Fruit fly (Drosophila melanogaster) whole organism, wandering third instar larva: ENCODE measurements around the gene dpy.

ENCODE experiments used
- Abd-B ChIP-seq: fragments of >200 bp; optimal IDR thresholded peaks from 2 replicates; lab custom pipeline; 2017; ENCODE audit warnings: missing biosample characterization, missing genetic modification characterization
- CG32264 ChIP-seq: fragments of 200-800 bp; sonication (Bioruptor generic); optimal IDR thresholded peaks from 2 replicates; lab custom pipeline; 2016; ENCODE audit warnings: missing biosample characterization, missing genetic modification characterization
- CG9705 ChIP-seq: fragments of 200-800 bp; sonication (Bioruptor generic); optimal IDR thresholded peaks from 2 replicates; lab custom pipeline; 2018; ENCODE audit warnings: missing biosample characterization, mild to moderate bottlenecking, missing genetic modification characterization
- CrebA ChIP-seq: fragments of 200-800 bp; sonication (Bioruptor generic); optimal IDR thresholded peaks from 2 replicates; lab custom pipeline; 2016; ENCODE audit warnings: missing biosample characterization, mild to moderate bottlenecking, missing genetic modification characterization, borderline replicate concordance
- Dfd ChIP-seq: fragments of >200 bp; optimal IDR thresholded peaks from 2 replicates; lab custom pipeline; 2017; ENCODE audit warnings: missing biosample characterization, missing genetic modification characterization
- Dif ChIP-seq: fragments of 200-275, 200-300 bp; sonication (Bioruptor generic); optimal IDR thresholded peaks from 2 replicates; lab custom pipeline; 2018; ENCODE audit warnings: missing biosample characterization, missing genetic modification characterization; ENCODE audit not compliant: partially characterized antibody
- GATAd ChIP-seq: sonication (Bioruptor generic); optimal IDR thresholded peaks from 2 replicates; lab custom pipeline; 2016; ENCODE audit warnings: missing biosample characterization, missing genetic modification characterization
- HLH106 ChIP-seq: fragments of 200-800 bp; optimal IDR thresholded peaks from 3 replicates; lab custom pipeline; 2019; ENCODE audit warnings: missing biosample characterization, mild to moderate bottlenecking, missing genetic modification characterization, moderate library complexity
- Hnf4 ChIP-seq: fragments of 200-800 bp; sonication (Bioruptor generic); optimal IDR thresholded peaks from 2 replicates; lab custom pipeline; 2016; ENCODE audit warnings: missing biosample characterization, mild to moderate bottlenecking, missing genetic modification characterization
- Hr78 ChIP-seq: fragments of >200 bp; optimal IDR thresholded peaks from 2 replicates; lab custom pipeline; 2017; ENCODE audit warnings: missing biosample characterization, missing genetic modification characterization
- Hr83 ChIP-seq: fragments of 200-300 bp; sonication (Bioruptor generic); optimal IDR thresholded peaks from 2 replicates; lab custom pipeline; 2016; ENCODE audit warnings: missing biosample characterization, mild to moderate bottlenecking, missing genetic modification characterization, moderate library complexity; ENCODE audit not compliant: poor library complexity, severe bottlenecking
- Jra ChIP-seq: sonication (Bioruptor generic); optimal IDR thresholded peaks from 2 replicates; lab custom pipeline; 2016; ENCODE audit warnings: missing biosample characterization, missing genetic modification characterization
- Mio ChIP-seq: sonication (Bioruptor generic); optimal IDR thresholded peaks from 2 replicates; lab custom pipeline; 2016; ENCODE audit warnings: missing biosample characterization, missing genetic modification characterization
- Myc ChIP-seq: fragments of >200 bp; optimal IDR thresholded peaks from 2 replicates; lab custom pipeline; 2017
- N ChIP-seq: fragments of >200 bp; optimal IDR thresholded peaks from 2 replicates; lab custom pipeline; 2018; ENCODE audit warnings: missing biosample characterization, missing external identifiers, missing genetic modification characterization
- OdsH ChIP-seq: fragments of 200-800 bp; sonication (Bioruptor generic); optimal IDR thresholded peaks from 2 replicates; lab custom pipeline; 2016; ENCODE audit warnings: missing biosample characterization, mild to moderate bottlenecking, missing genetic modification characterization
- Rel ChIP-seq, 2 experiments: fragments of 200-800 bp; sonication (Bioruptor generic) in 1 of 2; optimal IDR thresholded peaks; 2 replicates in 1 of 2; 3 replicates in 1 of 2; lab custom pipeline; 2016 to 2019; ENCODE audit warnings: mild to moderate bottlenecking in 2 of 2, missing biosample characterization in 2 of 2, missing genetic modification characterization in 2 of 2, moderate library complexity in 1 of 2
- Sp1 ChIP-seq: fragments of 200-800 bp; sonication (Bioruptor generic); optimal IDR thresholded peaks from 3 replicates; lab custom pipeline; 2019; ENCODE audit warnings: missing biosample characterization, mild to moderate bottlenecking, missing genetic modification characterization, moderate library complexity
- Vsx2 ChIP-seq: fragments of 200-300, 225-300 bp; sonication (Bioruptor generic); optimal IDR thresholded peaks from 2 replicates; lab custom pipeline; 2018; ENCODE audit warnings: missing biosample characterization, missing genetic modification characterization; ENCODE audit not compliant: partially characterized antibody
- br ChIP-seq: fragments of 200-800 bp; sonication (Bioruptor generic); optimal IDR thresholded peaks from 2 replicates; lab custom pipeline; 2016; ENCODE audit warnings: missing biosample characterization, missing genetic modification characterization
- brk ChIP-seq: fragments of 200-800 bp; sonication (Bioruptor generic); optimal IDR thresholded peaks from 2 replicates; lab custom pipeline; 2016; ENCODE audit warnings: missing biosample characterization, mild to moderate bottlenecking, missing genetic modification characterization
- dl ChIP-seq, 2 experiments: fragments of 175-275, 200-275 bp in 1 of 2; fragments of 200-275 bp in 1 of 2; sonication (Bioruptor generic); optimal IDR thresholded peaks; lab custom pipeline; 2018; ENCODE audit warnings: mild to moderate bottlenecking in 2 of 2, missing biosample characterization in 2 of 2, missing genetic modification characterization in 2 of 2, moderate library complexity in 2 of 2; ENCODE audit not compliant: partially characterized antibody in 2 of 2, insufficient read depth in 1 of 2
- dmrt93B ChIP-seq: fragments of 200-800 bp; sonication (Bioruptor generic); optimal IDR thresholded peaks from 2 replicates; lab custom pipeline; 2018; ENCODE audit warnings: missing biosample characterization, mild to moderate bottlenecking, missing genetic modification characterization
- dsf ChIP-seq: sonication (Bioruptor generic); optimal IDR thresholded peaks from 2 replicates; lab custom pipeline; 2016; ENCODE audit warnings: missing biosample characterization, missing genetic modification characterization, borderline replicate concordance
- ey ChIP-seq: fragments of 200-800 bp; sonication (Bioruptor generic); optimal IDR thresholded peaks from 2 replicates; lab custom pipeline; 2016; ENCODE audit warnings: missing biosample characterization, missing genetic modification characterization
- foxo ChIP-seq, 2 experiments: fragments of 200-800 bp; sonication (Bioruptor generic); optimal IDR thresholded peaks; 2 replicates in 1 of 2; 3 replicates in 1 of 2; lab custom pipeline; 2016 to 2017; ENCODE audit warnings: missing biosample characterization in 2 of 2, missing genetic modification characterization in 2 of 2
- fru ChIP-seq: fragments of 200-800 bp; sonication (Bioruptor generic); optimal IDR thresholded peaks from 3 replicates; lab custom pipeline; 2016; ENCODE audit warnings: missing biosample characterization, mild to moderate bottlenecking, missing genetic modification characterization
- h ChIP-seq: fragments of 200-800 bp; sonication (Bioruptor generic); optimal IDR thresholded peaks from 3 replicates; lab custom pipeline; 2016; ENCODE audit warnings: missing biosample characterization, mild to moderate bottlenecking, missing genetic modification characterization
- jim ChIP-seq: fragments of 175-275, 200-325 bp; sonication (Bioruptor generic); optimal IDR thresholded peaks from 2 replicates; lab custom pipeline; 2016; ENCODE audit warnings: missing biosample characterization, mild to moderate bottlenecking, missing genetic modification characterization
- lola ChIP-seq: fragments of >200 bp; optimal IDR thresholded peaks from 2 replicates; lab custom pipeline; 2017; ENCODE audit warnings: missing biosample characterization, missing genetic modification characterization
- pan ChIP-seq: fragments of >200 bp; optimal IDR thresholded peaks from 2 replicates; lab custom pipeline; 2017
- psq ChIP-seq: fragments of 200-800 bp; sonication (Bioruptor generic); optimal IDR thresholded peaks from 3 replicates; lab custom pipeline; 2017; ENCODE audit warnings: missing biosample characterization, mild to moderate bottlenecking, missing genetic modification characterization, moderate library complexity
- rgr ChIP-seq: fragments of 200-800 bp; sonication (Bioruptor generic); optimal IDR thresholded peaks from 3 replicates; lab custom pipeline; 2016; ENCODE audit warnings: missing biosample characterization, mild to moderate bottlenecking, missing genetic modification characterization
- sage ChIP-seq: fragments of 200-800 bp; sonication (Bioruptor generic); optimal IDR thresholded peaks from 2 replicates; lab custom pipeline; 2016; ENCODE audit warnings: missing biosample characterization, mild to moderate bottlenecking, missing genetic modification characterization
- sv ChIP-seq: fragments of 200-800 bp; sonication (Bioruptor generic); optimal IDR thresholded peaks from 3 replicates; lab custom pipeline; 2016; ENCODE audit warnings: missing biosample characterization, missing genetic modification characterization
- tai ChIP-seq: sonication (Bioruptor generic); optimal IDR thresholded peaks from 2 replicates; lab custom pipeline; 2016; ENCODE audit warnings: missing biosample characterization, missing genetic modification characterization
- usp ChIP-seq: fragments of >200 bp; optimal IDR thresholded peaks from 2 replicates; lab custom pipeline; 2017; ENCODE audit warnings: missing biosample characterization, missing genetic modification characterization
- woc ChIP-seq: sonication (Bioruptor generic); optimal IDR thresholded peaks from 2 replicates; lab custom pipeline; 2016; ENCODE audit warnings: missing biosample characterization, mild to moderate bottlenecking, missing genetic modification characterization

dpy gene

dm6 chr2L:4463323-4463722 lies 150.8 kb downstream of the dpy start, which contains the start of the genes CG15443 and Paris:
Gene CG15443, minus strand, starts transcription at chr2L:4463447.
Gene Paris, plus strand, starts transcription at chr2L:4463611.
- TF ChIP-seq Vsx2 (GFP tag; lab: Kevin White, UChicago) (no peak), CG32264 (no peak), CrebA (no peak), Rel (GFP tag; optimal IDR thresholded peaks at IDR 0.05; lab: Kevin White, UChicago) (no peak), Rel (tag; optimal IDR thresholded peaks at IDR 0.05; lab: Kevin White, UChicago) (peak; percentile 32), brk (GFP tag; lab: Kevin White, UChicago) (no peak), Abd-B (GFP tag; lab: Kevin White, UChicago) (no peak), pan (lab: Kevin White, UChicago) (no peak), Dfd (GFP tag; lab: Kevin White, UChicago) (no peak), jim (GFP tag; lab: Kevin White, UChicago) (no peak), CG9705 (GFP tag; lab: Kevin White, UChicago) (peak; percentile 14)

dm6 chr2L:4459543-4459942 lies 154.6 kb downstream of the dpy start, which contains the start of the genes mRpL27 and CG15435:
Gene mRpL27, minus strand, starts transcription at chr2L:4459638.
Gene CG15435, plus strand, starts transcription at chr2L:4459729.
- TF ChIP-seq Dif (GFP tag; lab: Kevin White, UChicago) (no peak), tai (GFP tag; lab: Kevin White, UChicago) (no peak), GATAd (GFP tag; lab: Kevin White, UChicago) (no peak), br (GFP tag; lab: Kevin White, UChicago) (no peak), jim (GFP tag; lab: Kevin White, UChicago) (no peak), h (peak; percentile 31), brk (GFP tag; lab: Kevin White, UChicago) (no peak), Jra (GFP tag; lab: Kevin White, UChicago) (no peak), fru (no peak), foxo (GFP tag; optimal IDR thresholded peaks at IDR 0.05; lab: Kevin White, UChicago) (peak in 1 of 2 experiments; percentile 29), rgr (GFP tag; lab: Kevin White, UChicago) (peak; percentile 15), lola (GFP tag; lab: Kevin White, UChicago) (no peak), CrebA (no peak), pan (lab: Kevin White, UChicago) (no peak), OdsH (GFP tag; lab: Kevin White, UChicago) (peak; percentile 7), Hr83 (GFP tag; lab: Kevin White, UChicago) (no peak), dl (GFP tag; optimal IDR thresholded peaks at IDR 0.05; lab: Kevin White, UChicago; ENCODE audit: insufficient read depth in 1 of 2, partially characterized antibody in 2 of 2) (no peak), Hnf4 (GFP tag; lab: Kevin White, UChicago) (no peak), Vsx2 (GFP tag; lab: Kevin White, UChicago) (no peak), psq (GFP tag; lab: Kevin White, UChicago) (no peak), Abd-B (GFP tag; lab: Kevin White, UChicago) (no peak), Hr78 (GFP tag; lab: Kevin White, UChicago) (no peak), dsf (no peak), sage (GFP tag; lab: Kevin White, UChicago) (no peak), CG9705 (GFP tag; lab: Kevin White, UChicago) (peak; percentile 48), woc (GFP tag; lab: Kevin White, UChicago) (peak; percentile 87), Rel (GFP tag; optimal IDR thresholded peaks at IDR 0.05; lab: Kevin White, UChicago) (no peak), Rel (tag; optimal IDR thresholded peaks at IDR 0.05; lab: Kevin White, UChicago) (peak; percentile 24), HLH106 (tag; lab: Kevin White, UChicago) (peak; percentile 51), CG32264 (no peak), Mio (GFP tag; lab: Kevin White, UChicago) (no peak), N (GFP tag; lab: Kevin White, UChicago) (no peak), dmrt93B (no peak), sv (GFP tag; lab: Kevin White, UChicago) (no peak), Sp1 (peak; percentile 20), Dfd (GFP tag; lab: Kevin White, UChicago) (no peak), ey (GFP tag; lab: Kevin White, UChicago) (no peak), Myc (peak; percentile 96), usp (no peak)
